Worm (Caenorhabditis elegans) whole organism, L2 larva: ENCODE results near the gene dhs-28.

ENCODE experiments used
- lin-11 ChIP-seq: fragments of 150-350 bp; sonication (generic microtip); optimal IDR thresholded peaks from 2 replicates; lab custom pipeline; 2014; ENCODE audit warnings: missing biosample characterization, missing genetic modification characterization, inconsistent platforms, mixed read lengths
- lsy-2 ChIP-seq, 2 experiments: fragments of 150-350 bp in 1 of 2; sonication (generic microtip) in 1 of 2; optimal IDR thresholded peaks; 2 replicates each; lab custom pipeline; 2014 to 2017; ENCODE audit warnings: missing biosample characterization in 2 of 2, missing genetic modification characterization in 2 of 2
- nhr-12 ChIP-seq: fragments of 150-350 bp; optimal IDR thresholded peaks from 2 replicates; lab custom pipeline; 2014; ENCODE audit warnings: missing biosample characterization, missing genetic modification characterization
- unc-39 ChIP-seq: fragments of 150-350 bp; optimal IDR thresholded peaks from 2 replicates; lab custom pipeline; 2014; ENCODE audit warnings: missing biosample characterization, missing genetic modification characterization

ce11 chrX:6865839-6866238 lies 47.6 kb downstream of the dhs-28 start, which contains the start of gene odr-10:
- no peak for TF ChIP-seq nhr-12 (tag; lab: Kevin White, UChicago)
- no peak for TF ChIP-seq lin-11
- TF ChIP-seq unc-39 (tag; lab: Kevin White, UChicago), result no peak
- TF ChIP-seq lsy-2 (tag; optimal IDR thresholded peaks at IDR 0.05; lab: Kevin White, UChicago), result no peak
